Worm (Caenorhabditis elegans): ENCODE data around the gene ifc-1.

DNA sequence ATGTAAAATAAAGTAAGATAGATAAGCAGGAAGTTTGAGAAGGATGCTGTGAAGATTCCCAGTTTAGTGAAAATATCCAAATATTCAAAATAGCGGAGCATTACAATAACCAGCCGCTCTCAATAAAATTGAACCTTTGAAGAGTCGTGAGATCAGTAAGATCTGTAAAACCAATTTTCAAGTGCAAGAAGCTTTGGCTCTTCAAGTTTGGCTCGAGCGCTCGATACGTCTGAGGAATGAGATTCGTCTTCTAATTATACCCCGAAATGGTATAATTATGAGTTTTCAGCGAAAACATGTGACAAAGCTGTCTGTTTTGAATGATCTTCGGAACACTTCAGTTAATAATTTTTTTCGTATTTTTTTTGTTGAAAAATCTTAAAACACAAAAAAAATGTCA, 18.7 kb downstream of the ifc-1 start, which contains the start of gene str-46:
- TF ChIP-seq aly-2 (tag; optimal IDR thresholded peaks at IDR 0.05), result no peak
- no peak for TF ChIP-seq tbx-2 (tag; optimal IDR thresholded peaks at IDR 0.05)
- TF ChIP-seq lin-39 (tag; optimal IDR thresholded peaks at IDR 0.05), result no peak
- no peak for TF ChIP-seq nhr-11 (tag; optimal IDR thresholded peaks at IDR 0.05)
- TF ChIP-seq nhr-76 (tag; optimal IDR thresholded peaks at IDR 0.05), result no peak
- no peak for TF ChIP-seq ztf-4 (tag; optimal IDR thresholded peaks at IDR 0.05)
